Worm (Caenorhabditis elegans): Measurements from ENCODE around the gene ZK899.6.

- TF ChIP-seq W03F9.2 (tag; optimal IDR thresholded peaks at IDR 0.05) (no peak), him-1 (tag; optimal IDR thresholded peaks at IDR 0.05) (no peak), dao-5 (tag; optimal IDR thresholded peaks at IDR 0.05) (no peak)
Measured at ce11 chrX:9483754-9484153, 20.6 kb downstream of the ZK899.6 start.
